Worm (Caenorhabditis elegans): ENCODE data around the gene tag-241.

DNA sequence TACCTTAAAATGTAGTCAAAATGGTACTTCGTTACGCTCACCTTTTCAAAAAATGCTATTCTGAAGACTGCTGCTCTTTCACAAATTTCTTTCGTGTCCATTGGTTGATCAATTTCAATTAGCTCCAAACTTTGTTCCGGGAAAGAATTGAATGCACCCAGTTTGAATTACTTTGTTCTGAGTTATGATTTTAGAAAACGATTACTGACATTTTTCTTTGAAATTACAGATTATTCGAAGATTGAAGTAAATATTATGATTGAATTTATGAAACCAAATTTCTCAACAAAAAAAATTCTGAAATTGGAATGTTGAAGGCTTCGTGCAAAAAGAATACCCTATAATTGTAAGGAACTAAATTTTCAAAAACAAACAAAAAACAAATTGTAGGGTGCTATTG, 39.6 kb upstream of the tag-241 start, which contains the start of gene Y102F5A.1:
- TF ChIP-seq ham-2 (GFP tag; optimal IDR thresholded peaks at IDR 0.05) (no peak), nhr-237 (tag; optimal IDR thresholded peaks at IDR 0.05) (no peak), snpc-4 (tag; optimal IDR thresholded peaks at IDR 0.05) (no peak), mep-1 (tag; optimal IDR thresholded peaks at IDR 0.05) (no peak), mab-5 (tag; optimal IDR thresholded peaks at IDR 0.05) (no peak), elt-3 (tag; optimal IDR thresholded peaks at IDR 0.05) (no peak), unc-39 (tag; optimal IDR thresholded peaks at IDR 0.05) (no peak), lin-13 (tag; optimal IDR thresholded peaks at IDR 0.05) (no peak), elt-1 (tag; optimal IDR thresholded peaks at IDR 0.05; ENCODE audit: borderline replicate concordance, insufficient read depth) (no peak), blmp-1 (tag; optimal IDR thresholded peaks at IDR 0.05) (no peak), ceh-39 (tag; optimal IDR thresholded peaks at IDR 0.05) (no peak), unc-62 (GFP tag; optimal IDR thresholded peaks at IDR 0.05) (no peak), sptf-1 (tag; optimal IDR thresholded peaks at IDR 0.05) (no peak)

Data from whole organism, mixed stage, embryonic.